Fruit fly (Drosophila melanogaster) whole organism, prepupa: ENCODE results near the gene CG32192.
A peak's percentile ranks its signal among the peaks of the same experiment; 100 is the strongest.

ENCODE experiments used
- Blimp-1 ChIP-seq: fragments of 200-800 bp; sonication (Bioruptor generic); optimal IDR thresholded peaks from 3 replicates; lab custom pipeline; 2017; ENCODE audit warnings: missing biosample characterization, missing genetic modification characterization, mild to moderate bottlenecking, moderate library complexity, missing genetic modification reagents
- CG10631 ChIP-seq: fragments of 200-800 bp; sonication (Bioruptor generic); optimal IDR thresholded peaks from 2 replicates; lab custom pipeline; 2016; ENCODE audit warnings: missing biosample characterization, missing genetic modification characterization
- CG10669 ChIP-seq: fragments of 200-800 bp; sonication (Bioruptor generic); optimal IDR thresholded peaks from 3 replicates; lab custom pipeline; 2018; ENCODE audit warnings: missing biosample characterization, mild to moderate bottlenecking, missing genetic modification characterization, moderate library complexity
- CG11294 ChIP-seq: fragments of 200-800 bp; sonication (Bioruptor generic); IDR thresholded peaks from 2 replicates; pipeline ENCODE4 v1.3.6; 2022; ENCODE audit warnings: missing biosample characterization, missing genetic modification characterization
- CG11762 ChIP-seq: fragments of 200-800 bp; sonication (Bioruptor generic); optimal IDR thresholded peaks from 3 replicates; lab custom pipeline; 2016; ENCODE audit warnings: missing biosample characterization, missing genetic modification characterization; ENCODE audit not compliant: insufficient read depth
- CG11902 ChIP-seq: fragments of 200-800 bp; sonication (Bioruptor generic); optimal IDR thresholded peaks from 3 replicates; lab custom pipeline; 2016; ENCODE audit warnings: missing biosample characterization, missing genetic modification characterization
- CG15336 ChIP-seq: fragments of 200-800 bp; sonication (Bioruptor generic); IDR thresholded peaks from 2 replicates; pipeline ENCODE4 v1.3.6; 2022; ENCODE audit warnings: missing biosample characterization, missing genetic modification characterization
- CG16779 ChIP-seq: fragments of 200-800 bp; sonication (Bioruptor generic); optimal IDR thresholded peaks from 3 replicates; lab custom pipeline; 2017; ENCODE audit warnings: missing biosample characterization, mild to moderate bottlenecking, missing genetic modification characterization
- CG3032 ChIP-seq: fragments of 200-800 bp; optimal IDR thresholded peaks from 2 replicates; lab custom pipeline; 2019; ENCODE audit warnings: missing biosample characterization, mild to moderate bottlenecking, missing genetic modification characterization, moderate library complexity
- CG31627 ChIP-seq: fragments of 200-800 bp; sonication (Bioruptor generic); optimal IDR thresholded peaks from 3 replicates; lab custom pipeline; 2016; ENCODE audit warnings: missing biosample characterization, missing genetic modification characterization
- CG32006 ChIP-seq: fragments of 200-800 bp; sonication (Bioruptor generic); optimal IDR thresholded peaks from 3 replicates; lab custom pipeline; 2017; ENCODE audit warnings: missing biosample characterization, mild to moderate bottlenecking, missing genetic modification characterization
- CG34406 ChIP-seq: fragments of 200-800 bp; sonication (Bioruptor generic); optimal IDR thresholded peaks from 3 replicates; lab custom pipeline; 2016; ENCODE audit warnings: missing biosample characterization, missing genetic modification characterization
- CG3919 ChIP-seq: fragments of 200-800 bp; sonication (Bioruptor generic); optimal IDR thresholded peaks from 3 replicates; lab custom pipeline; 2016; ENCODE audit warnings: missing biosample characterization, missing genetic modification characterization
- CG6276 ChIP-seq: fragments of 200-800 bp; sonication (Bioruptor generic); optimal IDR thresholded peaks from 2 replicates; lab custom pipeline; 2017; ENCODE audit warnings: missing biosample characterization, mild to moderate bottlenecking, missing genetic modification characterization
- CG6792 ChIP-seq: fragments of 200-800 bp; sonication (Bioruptor generic); optimal IDR thresholded peaks from 3 replicates; lab custom pipeline; 2016; ENCODE audit warnings: missing biosample characterization, missing genetic modification characterization
- CG6808 ChIP-seq: fragments of 200-800 bp; sonication (Bioruptor generic); optimal IDR thresholded peaks from 3 replicates; lab custom pipeline; 2017; ENCODE audit warnings: missing biosample characterization, missing genetic modification characterization, mild to moderate bottlenecking, moderate library complexity, missing genetic modification reagents
- CG8319 ChIP-seq: fragments of 200-800 bp; sonication (Bioruptor generic); optimal IDR thresholded peaks from 3 replicates; lab custom pipeline; 2016; ENCODE audit warnings: missing biosample characterization, missing genetic modification characterization
- CG8632 ChIP-seq: fragments of 200-800 bp; sonication (Bioruptor generic); optimal IDR thresholded peaks from 3 replicates; lab custom pipeline; 2016; ENCODE audit warnings: missing biosample characterization, missing genetic modification characterization
- CG9139 ChIP-seq: fragments of 200-800 bp; sonication (Bioruptor generic); optimal IDR thresholded peaks from 3 replicates; lab custom pipeline; 2017; ENCODE audit warnings: missing biosample characterization, mild to moderate bottlenecking, missing genetic modification characterization
- Eip78C ChIP-seq: fragments of 200-800 bp; sonication (Bioruptor generic); peaks from one replicate; lab custom pipeline; 2016; ENCODE audit warnings: missing biosample characterization, missing genetic modification characterization
- Ets21C ChIP-seq: fragments of 200-800 bp; sonication (Bioruptor generic); optimal IDR thresholded peaks from 3 replicates; lab custom pipeline; 2016; ENCODE audit warnings: missing biosample characterization, missing genetic modification characterization
- Hr38 ChIP-seq: sonication (Bioruptor generic); optimal IDR thresholded peaks from 2 replicates; lab custom pipeline; 2016; ENCODE audit warnings: missing biosample characterization, missing genetic modification characterization
- Hr39 ChIP-seq: fragments of 200-800 bp; sonication (Bioruptor generic); optimal IDR thresholded peaks from 2 replicates; lab custom pipeline; 2016; ENCODE audit warnings: missing biosample characterization, missing genetic modification characterization
- Hr4 ChIP-seq: fragments of 200-800 bp; sonication (Bioruptor generic); optimal IDR thresholded peaks from 3 replicates; lab custom pipeline; 2016; ENCODE audit warnings: missing biosample characterization, missing genetic modification characterization
- Lpt ChIP-seq: fragments of 200-800 bp; sonication (Bioruptor generic); optimal IDR thresholded peaks from 3 replicates; lab custom pipeline; 2016; ENCODE audit warnings: missing biosample characterization, missing genetic modification characterization
- OdsH ChIP-seq: fragments of 200-800 bp; sonication (Bioruptor generic); optimal IDR thresholded peaks from 3 replicates; lab custom pipeline; 2016; ENCODE audit warnings: missing biosample characterization, missing genetic modification characterization
- Smox ChIP-seq: fragments of 200-800 bp; sonication (Bioruptor generic); optimal IDR thresholded peaks from 3 replicates; lab custom pipeline; 2016; ENCODE audit warnings: missing biosample characterization, missing genetic modification characterization
- achi ChIP-seq: fragments of 200-800 bp; sonication (Bioruptor generic); optimal IDR thresholded peaks from 3 replicates; lab custom pipeline; 2016; ENCODE audit warnings: missing biosample characterization, missing genetic modification characterization
- acj6 ChIP-seq: fragments of 200-800 bp; sonication (Bioruptor generic); optimal IDR thresholded peaks from 3 replicates; lab custom pipeline; 2016; ENCODE audit warnings: missing biosample characterization, missing genetic modification characterization
- dsx ChIP-seq: fragments of 200-800 bp; optimal IDR thresholded peaks from 3 replicates; lab custom pipeline; 2019; ENCODE audit warnings: missing biosample characterization, mild to moderate bottlenecking, missing genetic modification characterization, moderate library complexity; ENCODE audit not compliant: poor library complexity, severe bottlenecking
- eg ChIP-seq: fragments of 200-800 bp; sonication (Bioruptor generic); IDR thresholded peaks from 3 replicates; pipeline ENCODE4 v1.3.6; 2022; ENCODE audit warnings: missing biosample characterization, missing genetic modification characterization
- fd85E ChIP-seq: fragments of 200-800 bp; sonication (Bioruptor generic); optimal IDR thresholded peaks from 3 replicates; lab custom pipeline; 2016; ENCODE audit warnings: missing biosample characterization, missing genetic modification characterization
- fkh ChIP-seq: fragments of 200-800 bp; sonication (Bioruptor generic); optimal IDR thresholded peaks from 3 replicates; lab custom pipeline; 2017; ENCODE audit warnings: missing biosample characterization, mild to moderate bottlenecking, missing genetic modification characterization, moderate library complexity
- net ChIP-seq: fragments of 200-800 bp; sonication (Bioruptor generic); optimal IDR thresholded peaks from 3 replicates; lab custom pipeline; 2016; ENCODE audit warnings: missing biosample characterization, missing genetic modification characterization
- salr ChIP-seq, 2 experiments: fragments of 200-800 bp; sonication (Bioruptor generic); optimal IDR thresholded peaks; 3 replicates each; lab custom pipeline; 2016 to 2018; ENCODE audit warnings: missing biosample characterization in 2 of 2, missing genetic modification characterization in 2 of 2, mild to moderate bottlenecking in 1 of 2
- spab ChIP-seq: fragments of 200-800 bp; sonication (Bioruptor generic); optimal IDR thresholded peaks from 2 replicates; lab custom pipeline; 2017; ENCODE audit warnings: missing biosample characterization, mild to moderate bottlenecking, missing genetic modification characterization, missing genetic modification reagents
- ss ChIP-seq, 2 experiments: fragments of 200-800 bp; sonication (Bioruptor generic); optimal IDR thresholded peaks; 2 replicates in 1 of 2; 3 replicates in 1 of 2; lab custom pipeline; 2017 to 2018; ENCODE audit warnings: mild to moderate bottlenecking in 2 of 2, missing biosample characterization in 2 of 2, missing genetic modification characterization in 2 of 2, moderate library complexity in 1 of 2
- svp ChIP-seq: fragments of 200-800 bp; sonication (Bioruptor generic); peaks from one replicate; lab custom pipeline; 2016; ENCODE audit warnings: missing biosample characterization, missing genetic modification characterization

Gene CG32192

dm6 chr3L:18030301-18030827 is 9.8 kb upstream of the CG32192 start:
- TF ChIP-seq Smox (GFP tag; lab: Kevin White, UChicago) (no peak), CG11762 (GFP tag; lab: Kevin White, UChicago) (no peak), fkh (GFP tag; lab: Kevin White, UChicago) (peak; percentile 47), CG6808 (GFP tag; lab: Kevin White, UChicago) (no peak), CG3919 (no peak)

DNA sequence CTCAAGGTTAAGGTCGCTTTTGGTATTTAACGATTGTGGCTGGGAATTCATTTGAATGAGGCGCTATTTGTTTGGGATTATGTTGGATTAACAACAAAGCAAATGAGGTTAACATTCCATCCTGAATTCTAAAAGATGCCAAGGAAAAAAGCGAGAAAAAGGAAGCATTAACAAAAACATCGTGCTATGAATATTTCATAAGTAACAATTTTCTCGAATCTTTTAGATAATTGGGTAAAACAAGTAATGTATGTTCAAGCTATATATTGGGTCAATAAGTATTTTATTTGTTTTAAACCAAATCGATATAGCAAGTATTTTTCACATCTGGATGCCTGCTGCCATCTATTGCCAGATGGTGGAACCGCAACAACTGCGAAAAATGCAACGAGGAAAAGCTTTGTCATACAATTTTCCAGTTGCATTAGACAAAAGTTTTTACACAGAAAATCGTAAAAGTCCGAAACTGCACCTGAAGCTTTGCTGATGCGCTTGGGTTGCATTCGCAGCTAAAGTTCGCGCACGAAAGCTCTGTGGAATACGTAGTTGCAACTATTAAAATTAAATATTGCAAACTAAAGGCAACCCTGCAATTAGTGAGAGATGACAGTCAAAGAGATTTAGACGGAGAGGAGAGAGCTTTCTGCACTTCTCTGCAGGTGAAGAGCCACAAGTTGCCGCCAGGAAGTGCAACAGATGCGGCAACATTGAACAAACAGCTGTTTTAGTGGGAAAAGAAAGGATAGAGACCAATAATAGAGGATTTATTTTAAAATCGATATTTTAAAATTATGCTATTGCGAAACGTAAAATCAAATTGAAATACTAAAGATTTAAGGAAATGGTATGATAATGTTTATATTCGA is 7.4 kb upstream of the CG32192 start:
- peak; percentile 43 for TF ChIP-seq achi (GFP tag; lab: Kevin White, UChicago)
- peak; percentile 37 for TF ChIP-seq dsx
- TF ChIP-seq ss (GFP tag; optimal IDR thresholded peaks at IDR 0.05; lab: Kevin White, UChicago), result no peak
- no peak for TF ChIP-seq CG11902 (GFP tag; lab: Kevin White, UChicago)
- TF ChIP-seq Eip78C, result peak; percentile 52
- no peak for TF ChIP-seq CG11762 (GFP tag; lab: Kevin White, UChicago)
- no peak for TF ChIP-seq CG3032 (tag; lab: Kevin White, UChicago)
- TF ChIP-seq CG8319, result no peak
- no peak for TF ChIP-seq Hr38 (GFP tag; lab: Kevin White, UChicago)
- TF ChIP-seq CG6808 (GFP tag; lab: Kevin White, UChicago), result no peak
- no peak for TF ChIP-seq CG10669 (GFP tag; lab: Kevin White, UChicago)
- TF ChIP-seq CG6276 (GFP tag; lab: Kevin White, UChicago), result no peak
- TF ChIP-seq Lpt (GFP tag; lab: Kevin White, UChicago), result no peak
- no peak for TF ChIP-seq acj6 (GFP tag; lab: Kevin White, UChicago)
- TF ChIP-seq fd85E (GFP tag; lab: Kevin White, UChicago), result no peak
- TF ChIP-seq OdsH (GFP tag; lab: Kevin White, UChicago), result no peak
- TF ChIP-seq CG8632 (GFP tag; lab: Kevin White, UChicago), result no peak
- no peak for TF ChIP-seq CG6792 (GFP tag; lab: Kevin White, UChicago)
- no peak for TF ChIP-seq Hr4 (GFP tag; lab: Kevin White, UChicago)
- TF ChIP-seq svp (GFP tag; lab: Kevin White, UChicago), result peak; percentile 5
- no peak for TF ChIP-seq Blimp-1 (GFP tag; lab: Kevin White, UChicago)

DNA sequence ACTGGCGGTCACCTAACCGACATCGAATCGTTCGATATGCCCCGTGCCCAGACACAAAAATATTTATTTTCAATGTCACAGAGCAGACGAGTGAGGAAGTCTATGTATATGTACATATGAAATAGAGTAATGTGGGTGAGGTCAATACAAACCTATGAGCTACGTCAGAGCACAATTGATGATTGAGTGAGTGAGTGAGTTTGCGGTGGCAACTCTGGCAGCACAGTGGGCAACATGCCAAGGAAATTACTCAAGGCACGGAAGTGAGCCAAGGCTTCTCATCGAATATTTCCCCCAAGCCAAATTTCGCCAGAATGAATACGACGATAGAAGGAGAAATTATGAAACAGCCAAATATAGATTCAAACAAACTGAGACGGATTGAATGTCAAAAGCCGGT is 5.6 kb upstream of the CG32192 start:
- TF ChIP-seq CG10631 (no peak), fkh (GFP tag; lab: Kevin White, UChicago) (no peak), CG9139 (GFP tag; lab: Kevin White, UChicago) (no peak), Hr39 (GFP tag; lab: Kevin White, UChicago) (no peak), Blimp-1 (GFP tag; lab: Kevin White, UChicago) (no peak), CG31627 (no peak), svp (GFP tag; lab: Kevin White, UChicago) (no peak), CG34406 (GFP tag; lab: Kevin White, UChicago) (no peak)
- TF ChIP-seq, all 60 proteins: peak for 0

DNA sequence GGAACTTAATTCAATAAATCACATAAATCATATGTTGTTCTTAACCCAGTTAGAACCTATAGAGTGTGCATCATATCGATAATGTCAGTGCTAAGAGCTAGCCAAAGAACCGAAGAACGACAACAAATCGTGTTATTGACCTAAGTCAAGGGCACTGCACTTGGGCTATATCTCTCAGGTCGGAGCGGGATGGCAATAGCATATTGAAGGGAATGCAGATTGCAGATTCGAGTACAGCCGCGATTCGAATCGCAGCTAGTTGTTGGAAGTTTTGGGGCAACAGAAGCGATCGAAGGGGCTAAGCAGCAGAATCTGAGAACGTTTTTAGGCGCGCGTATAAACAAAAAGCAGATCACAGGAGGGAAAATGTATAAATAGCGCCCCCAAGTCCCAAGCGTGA is 3.1 kb upstream of the CG32192 start:
- TF ChIP-seq CG32006 (GFP tag; lab: Kevin White, UChicago) (no peak), CG11294 (GFP tag; lab: Robert Waterston, UW) (no peak), fd85E (GFP tag; lab: Kevin White, UChicago) (no peak), net (GFP tag; lab: Kevin White, UChicago) (no peak), CG16779 (no peak), spab (GFP tag; lab: Kevin White, UChicago) (no peak), CG15336 (GFP tag; lab: Robert Waterston, UW) (no peak), eg (no peak), Lpt (GFP tag; lab: Kevin White, UChicago) (no peak), Ets21C (no peak), salr (GFP tag; optimal IDR thresholded peaks at IDR 0.05; lab: Kevin White, UChicago) (no peak)
